Worm (Caenorhabditis elegans) whole organism, late embryonic: ENCODE measurements around the gene C08G9.2.

ENCODE experiments used
- C08G9.2 ChIP-seq: sonication (generic microtip); optimal IDR thresholded peaks from 2 replicates; lab custom pipeline; 2016; ENCODE audit warnings: mild to moderate bottlenecking, missing genetic modification characterization, moderate library complexity, missing compliant biosample characterization
- K02D7.2 ChIP-seq: sonication (generic microtip); optimal IDR thresholded peaks from 2 replicates; lab custom pipeline; 2017; ENCODE audit warnings: mild to moderate bottlenecking, missing genetic modification characterization, missing compliant biosample characterization
- K09A11.1 ChIP-seq: sonication (generic microtip); optimal IDR thresholded peaks from 2 replicates; lab custom pipeline; 2017; ENCODE audit warnings: antibody characterized with exemption, mild to moderate bottlenecking, missing genetic modification characterization, missing compliant biosample characterization; ENCODE audit not compliant: insufficient read depth
- T23F11.4 ChIP-seq: fragments of 200-800 bp; sonication (Bioruptor generic); optimal IDR thresholded peaks from 2 replicates; lab custom pipeline; 2018; ENCODE audit warnings: mild to moderate bottlenecking, missing genetic modification characterization, missing compliant biosample characterization
- Y22D7AL.16 ChIP-seq: sonication (generic microtip); optimal IDR thresholded peaks from 2 replicates; lab custom pipeline; 2016; ENCODE audit warnings: missing genetic modification characterization, missing compliant biosample characterization
- ahr-1 ChIP-seq: sonication (generic microtip); optimal IDR thresholded peaks from 2 replicates; lab custom pipeline; 2016; ENCODE audit warnings: missing genetic modification characterization, missing compliant biosample characterization
- ama-1 ChIP-seq: fragments of 150-350 bp; optimal IDR thresholded peaks from 2 replicates; lab custom pipeline; 2014
- ceh-14 ChIP-seq: sonication (generic microtip); optimal IDR thresholded peaks from 2 replicates; lab custom pipeline; 2016; ENCODE audit warnings: missing genotype, missing genetic modification characterization, missing compliant biosample characterization
- ceh-19 ChIP-seq: fragments of 200-800 bp; sonication (Bioruptor generic); optimal IDR thresholded peaks from 2 replicates; lab custom pipeline; 2018; ENCODE audit warnings: mild to moderate bottlenecking, missing genetic modification characterization, missing compliant biosample characterization
- ceh-2 ChIP-seq: sonication (generic microtip); optimal IDR thresholded peaks from 2 replicates; lab custom pipeline; 2016; ENCODE audit warnings: missing genotype, missing genetic modification characterization, missing compliant biosample characterization
- ceh-22 ChIP-seq: sonication (generic microtip); optimal IDR thresholded peaks from 2 replicates; lab custom pipeline; 2017; ENCODE audit warnings: missing biosample characterization, missing genetic modification characterization
- ceh-24 ChIP-seq: sonication (generic microtip); optimal IDR thresholded peaks from 2 replicates; lab custom pipeline; 2016; ENCODE audit warnings: mild to moderate bottlenecking, missing genetic modification characterization, missing compliant biosample characterization
- ceh-31 ChIP-seq: sonication (generic microtip); optimal IDR thresholded peaks from 2 replicates; lab custom pipeline; 2016; ENCODE audit warnings: missing genetic modification characterization, missing compliant biosample characterization
- ceh-34 ChIP-seq: sonication (generic microtip); optimal IDR thresholded peaks from 2 replicates; lab custom pipeline; 2016; ENCODE audit warnings: mild to moderate bottlenecking, missing genetic modification characterization, missing compliant biosample characterization
- ceh-45 ChIP-seq: fragments of 200-800 bp; sonication (Bioruptor generic); IDR thresholded peaks from 2 replicates; pipeline ENCODE4 v1.3.6; 2022; ENCODE audit warnings: missing genetic modification reagents, missing genetic modification characterization, missing compliant biosample characterization
- ceh-6 ChIP-seq: fragments of 200-800 bp; sonication (Bioruptor generic); optimal IDR thresholded peaks from 2 replicates; lab custom pipeline; 2018; ENCODE audit warnings: mild to moderate bottlenecking, missing genetic modification characterization, missing compliant biosample characterization
- ceh-9 ChIP-seq: sonication (generic microtip); optimal IDR thresholded peaks from 2 replicates; lab custom pipeline; 2016; ENCODE audit warnings: mild to moderate bottlenecking, missing genetic modification characterization, inconsistent platforms, missing compliant biosample characterization
- dve-1 ChIP-seq: sonication (generic microtip); optimal IDR thresholded peaks from 2 replicates; lab custom pipeline; 2017; ENCODE audit warnings: antibody characterized with exemption, mild to moderate bottlenecking, missing genetic modification characterization, missing compliant biosample characterization
- elt-4 ChIP-seq: sonication (generic microtip); optimal IDR thresholded peaks from 2 replicates; lab custom pipeline; 2016; ENCODE audit warnings: missing genetic modification characterization, missing compliant biosample characterization
- fkh-6 ChIP-seq: sonication (generic microtip); optimal IDR thresholded peaks from 2 replicates; lab custom pipeline; 2016; ENCODE audit warnings: missing genetic modification characterization, missing compliant biosample characterization
- gmeb-2 ChIP-seq: sonication (generic microtip); optimal IDR thresholded peaks from 2 replicates; lab custom pipeline; 2016; ENCODE audit warnings: missing genetic modification characterization, inconsistent platforms, missing compliant biosample characterization
- hlh-15 ChIP-seq: sonication (generic microtip); optimal IDR thresholded peaks from 2 replicates; lab custom pipeline; 2016; ENCODE audit warnings: missing genetic modification characterization, missing compliant biosample characterization
- hlh-6 ChIP-seq: sonication (generic microtip); optimal IDR thresholded peaks from 2 replicates; lab custom pipeline; 2016; ENCODE audit warnings: missing genotype, missing genetic modification characterization, missing compliant biosample characterization
- lin-11 ChIP-seq: fragments of 200-800 bp; sonication (Bioruptor generic); optimal IDR thresholded peaks from 2 replicates; lab custom pipeline; 2018; ENCODE audit warnings: mild to moderate bottlenecking, missing genetic modification characterization, missing compliant biosample characterization
- madf-2 ChIP-seq: sonication (generic microtip); optimal IDR thresholded peaks from 2 replicates; lab custom pipeline; 2017; ENCODE audit warnings: missing genetic modification characterization, missing compliant biosample characterization
- nfya-1 ChIP-seq: sonication (generic microtip); optimal IDR thresholded peaks from 2 replicates; lab custom pipeline; 2017; ENCODE audit warnings: missing genetic modification characterization, mild to moderate bottlenecking, missing compliant biosample characterization, antibody characterized with exemption, moderate library complexity
- nhr-232 ChIP-seq: sonication (generic microtip); optimal IDR thresholded peaks from 2 replicates; lab custom pipeline; 2016; ENCODE audit warnings: missing genetic modification characterization, missing compliant biosample characterization
- npax-4 ChIP-seq: sonication (generic microtip); optimal IDR thresholded peaks from 2 replicates; lab custom pipeline; 2016; ENCODE audit warnings: missing genetic modification characterization, missing compliant biosample characterization
- odd-2 ChIP-seq: sonication (generic microtip); optimal IDR thresholded peaks from 2 replicates; lab custom pipeline; 2017; ENCODE audit warnings: antibody characterized with exemption, mild to moderate bottlenecking, missing genetic modification characterization, missing compliant biosample characterization
- pag-3 ChIP-seq: sonication (generic microtip); optimal IDR thresholded peaks from 2 replicates; lab custom pipeline; 2016; ENCODE audit warnings: missing compliant biosample characterization, missing genetic modification characterization, borderline replicate concordance
- pat-9 ChIP-seq: fragments of 200-800 bp; sonication (Bioruptor generic); optimal IDR thresholded peaks from 2 replicates; lab custom pipeline; 2018; ENCODE audit warnings: mild to moderate bottlenecking, missing genetic modification characterization, moderate library complexity, missing compliant biosample characterization
- pax-1 ChIP-seq: fragments of 150-350 bp; optimal IDR thresholded peaks from 2 replicates; lab custom pipeline; 2014; ENCODE audit warnings: missing biosample characterization, missing genetic modification characterization
- pros-1 ChIP-seq: fragments of 150-350 bp; optimal IDR thresholded peaks from 2 replicates; lab custom pipeline; 2014; ENCODE audit warnings: missing biosample characterization, missing genetic modification reagents, missing genetic modification characterization
- ref-2 ChIP-seq: sonication (generic microtip); optimal IDR thresholded peaks from 2 replicates; lab custom pipeline; 2016; ENCODE audit warnings: missing genetic modification characterization, missing compliant biosample characterization
- rnt-1 ChIP-seq: sonication (generic microtip); optimal IDR thresholded peaks from 2 replicates; lab custom pipeline; 2016; ENCODE audit warnings: missing genetic modification characterization, missing compliant biosample characterization
- sdc-2 ChIP-seq: sonication (generic microtip); optimal IDR thresholded peaks from 2 replicates; lab custom pipeline; 2016; ENCODE audit warnings: missing genotype, missing genetic modification characterization, missing compliant biosample characterization
- syd-9 ChIP-seq: sonication (generic microtip); optimal IDR thresholded peaks from 2 replicates; lab custom pipeline; 2016; ENCODE audit warnings: mild to moderate bottlenecking, missing genetic modification characterization, moderate library complexity, missing compliant biosample characterization
- unc-42 ChIP-seq: sonication (generic microtip); optimal IDR thresholded peaks from 2 replicates; lab custom pipeline; 2016; ENCODE audit warnings: missing genotype, missing genetic modification characterization, missing compliant biosample characterization
- zip-5 ChIP-seq: sonication (generic microtip); optimal IDR thresholded peaks from 2 replicates; lab custom pipeline; 2016; ENCODE audit warnings: missing genetic modification characterization, missing compliant biosample characterization
- ztf-16 ChIP-seq: sonication (generic microtip); optimal IDR thresholded peaks from 2 replicates; lab custom pipeline; 2017; ENCODE audit warnings: missing genetic modification characterization, missing compliant biosample characterization

The C08G9.2 gene

ce11 chrIV:7623868-7624267 is 48.9 kb downstream of the C08G9.2 start:
- no peak for TF ChIP-seq pax-1 (tag; lab: Kevin White, UChicago)
- TF ChIP-seq unc-42 (tag; lab: Kevin White, UChicago) = peak; percentile 26
- peak; percentile 6 for TF ChIP-seq Y22D7AL.16 (tag; lab: Kevin White, UChicago)
- TF ChIP-seq ceh-31 (tag; lab: Kevin White, UChicago) = peak; percentile 0

ce11 chrIV:7623078-7623477 is 49.7 kb downstream of the C08G9.2 start:
- TF ChIP-seq K02D7.2 = no peak
- no peak for TF ChIP-seq fkh-6 (tag; lab: Kevin White, UChicago)
- TF ChIP-seq zip-5 = no peak
- no peak for TF ChIP-seq T23F11.4 (GFP tag; lab: Kevin White, UChicago)
- no peak for TF ChIP-seq pat-9 (tag; lab: Kevin White, UChicago)
- TF ChIP-seq elt-4 (tag; lab: Kevin White, UChicago) = no peak
- no peak for TF ChIP-seq ref-2 (tag; lab: Kevin White, UChicago)
- no peak for TF ChIP-seq pros-1 (tag; lab: Kevin White, UChicago)
- no peak for TF ChIP-seq npax-4 (tag; lab: Kevin White, UChicago)
- TF ChIP-seq ceh-6 = no peak
- TF ChIP-seq ahr-1 = no peak
- TF ChIP-seq ceh-2 = no peak
- TF ChIP-seq Y22D7AL.16 (tag; lab: Kevin White, UChicago) = no peak
- no peak for TF ChIP-seq hlh-6 (tag; lab: Kevin White, UChicago)
- TF ChIP-seq nhr-232 = no peak
- TF ChIP-seq ceh-24 (tag; lab: Kevin White, UChicago) = no peak
- no peak for TF ChIP-seq ama-1 (lab: Kevin White, UChicago)
- no peak for TF ChIP-seq ceh-45 (GFP tag; lab: Robert Waterston, UW)
- no peak for TF ChIP-seq sdc-2 (tag; lab: Kevin White, UChicago)
- no peak for TF ChIP-seq rnt-1 (tag; lab: Kevin White, UChicago)
- TF ChIP-seq, all 69 proteins: peak for 0

ce11 chrIV:7620450-7620849 is 52.3 kb downstream of the C08G9.2 start:
- no peak for TF ChIP-seq ceh-9 (tag; lab: Kevin White, UChicago)
- no peak for TF ChIP-seq K02D7.2
- TF ChIP-seq ceh-19 (GFP tag; lab: Kevin White, UChicago) = no peak
- TF ChIP-seq ceh-14 (tag; lab: Kevin White, UChicago) = peak; percentile 5
- peak; percentile 32 for TF ChIP-seq unc-42 (tag; lab: Kevin White, UChicago)
- peak; percentile 46 for TF ChIP-seq ceh-31 (tag; lab: Kevin White, UChicago)
- TF ChIP-seq hlh-15 (tag; lab: Kevin White, UChicago) = no peak
- TF ChIP-seq odd-2 (tag; lab: Kevin White, UChicago) = no peak
- no peak for TF ChIP-seq lin-11 (tag; lab: Kevin White, UChicago)
- no peak for TF ChIP-seq Y22D7AL.16 (tag; lab: Kevin White, UChicago)
- TF ChIP-seq ztf-16 (tag; lab: Kevin White, UChicago) = no peak
- no peak for TF ChIP-seq K09A11.1 (tag; lab: Kevin White, UChicago)
- no peak for TF ChIP-seq zip-5
- no peak for TF ChIP-seq syd-9 (tag; lab: Kevin White, UChicago)

ce11 chrIV:7619261-7619660 is 53.5 kb downstream of the C08G9.2 start:
- TF ChIP-seq K02D7.2 (no peak), ceh-34 (tag; lab: Kevin White, UChicago) (peak; percentile 28), gmeb-2 (tag; lab: Kevin White, UChicago) (no peak), sdc-2 (tag; lab: Kevin White, UChicago) (no peak), dve-1 (no peak), ceh-22 (no peak), C08G9.2 (peak; percentile 8), unc-42 (tag; lab: Kevin White, UChicago) (peak; percentile 79), madf-2 (tag; lab: Kevin White, UChicago) (no peak), ceh-31 (tag; lab: Kevin White, UChicago) (peak; percentile 51), nfya-1 (tag; lab: Kevin White, UChicago) (peak; percentile 11), pag-3 (tag; lab: Kevin White, UChicago) (peak; percentile 14), ahr-1 (no peak), ztf-16 (tag; lab: Kevin White, UChicago) (no peak), ceh-45 (GFP tag; lab: Robert Waterston, UW) (no peak)
